Worm (Caenorhabditis elegans) whole organism, L4 larva: ENCODE results near the gene gbb-2.
A peak's percentile ranks its signal among the peaks of the same experiment; 100 is the strongest.

ENCODE experiments used
- D1046.2 ChIP-seq: fragments of 200-800 bp; sonication (Bioruptor generic); IDR thresholded peaks from 2 replicates; pipeline ENCODE4 v1.3.6; 2022; ENCODE audit warnings: missing genetic modification characterization, missing compliant biosample characterization
- F10B5.3 ChIP-seq: sonication (generic microtip); optimal IDR thresholded peaks from 2 replicates; lab custom pipeline; 2016; ENCODE audit warnings: mild to moderate bottlenecking, missing genetic modification characterization, missing compliant biosample characterization
- F26F4.8 ChIP-seq: fragments of 200-800 bp; sonication (Bioruptor generic); conservative IDR thresholded peaks from 2 replicates; pipeline ENCODE4 v1.3.6; 2022; ENCODE audit warnings: missing genetic modification characterization, missing compliant biosample characterization
- T20F7.1 ChIP-seq: fragments of 200-800 bp; sonication (Bioruptor generic); optimal IDR thresholded peaks from 2 replicates; lab custom pipeline; 2018; ENCODE audit warnings: mild to moderate bottlenecking, missing genetic modification characterization, missing compliant biosample characterization
- T26A8.4 ChIP-seq: fragments of 200-800 bp; sonication (Bioruptor generic); IDR thresholded peaks from 2 replicates; pipeline ENCODE4 v1.3.6; 2022; ENCODE audit warnings: missing genetic modification characterization, missing compliant biosample characterization
- Y48G9A.11 ChIP-seq: fragments of 200-800 bp; sonication (Bioruptor generic); IDR thresholded peaks from 2 replicates; pipeline ENCODE4 v1.3.6; 2022; ENCODE audit warnings: missing genetic modification reagents, missing genetic modification characterization, missing compliant biosample characterization
- Y5F2A.4 ChIP-seq: fragments of 200-800 bp; sonication (Bioruptor generic); optimal IDR thresholded peaks from 2 replicates; lab custom pipeline; 2018; ENCODE audit warnings: mild to moderate bottlenecking, missing genetic modification characterization, missing compliant biosample characterization
- Y75B8A.6 ChIP-seq: fragments of 200-800 bp; sonication (Bioruptor generic); IDR thresholded peaks from 2 replicates; pipeline ENCODE4 v1.3.6; 2022; ENCODE audit warnings: missing genetic modification reagents, missing genetic modification characterization, missing compliant biosample characterization
- aly-2 ChIP-seq: sonication (generic microtip); optimal IDR thresholded peaks from 2 replicates; lab custom pipeline; 2018; ENCODE audit warnings: missing biosample characterization, missing genetic modification characterization
- ama-1 ChIP-seq: fragments of 150-350 bp; optimal IDR thresholded peaks from 2 replicates; lab custom pipeline; 2014; ENCODE audit warnings: inconsistent platforms, mixed read lengths
- arid-1 ChIP-seq: fragments of 200-800 bp; sonication (Bioruptor generic); conservative IDR thresholded peaks from 2 replicates; pipeline ENCODE4 v1.3.6; 2022; ENCODE audit warnings: missing genetic modification reagents, missing genetic modification characterization, missing compliant biosample characterization
- ceh-20 ChIP-seq: fragments of 200-800 bp; sonication (Bioruptor generic); IDR thresholded peaks from 2 replicates; pipeline ENCODE4 v1.3.6; 2022; ENCODE audit warnings: missing genetic modification reagents, missing genetic modification characterization, missing compliant biosample characterization
- ceh-28 ChIP-seq: fragments of 150-350 bp; optimal IDR thresholded peaks from 2 replicates; lab custom pipeline; 2014; ENCODE audit warnings: missing biosample characterization, missing genetic modification reagents, missing genetic modification characterization
- ceh-32 ChIP-seq: sonication (generic microtip); optimal IDR thresholded peaks from 2 replicates; lab custom pipeline; 2016; ENCODE audit warnings: mild to moderate bottlenecking, missing genetic modification characterization, missing compliant biosample characterization; ENCODE audit not compliant: poor library complexity
- ceh-62 ChIP-seq: sonication (generic microtip); optimal IDR thresholded peaks from 2 replicates; lab custom pipeline; 2017; ENCODE audit warnings: missing biosample characterization, missing genetic modification characterization
- daf-12 ChIP-seq: fragments of 150-350 bp; optimal IDR thresholded peaks from 2 replicates; lab custom pipeline; 2014; ENCODE audit warnings: missing biosample characterization, missing genetic modification reagents, missing genetic modification characterization
- daf-16 ChIP-seq, 3 experiments: sonication (generic microtip); optimal IDR thresholded peaks; 2 replicates each; lab custom pipeline; 2016 to 2017; ENCODE audit warnings: missing genetic modification characterization in 3 of 3, missing genetic modification reagents in 3 of 3, mild to moderate bottlenecking in 2 of 3, missing compliant biosample characterization in 2 of 3, missing biosample characterization in 1 of 3, moderate library complexity in 1 of 3
- daf-19 ChIP-seq: fragments of 200-800 bp; sonication (Bioruptor generic); conservative IDR thresholded peaks from 2 replicates; pipeline ENCODE4 v1.3.6; 2022; ENCODE audit warnings: missing genetic modification characterization, missing compliant biosample characterization
- dmd-6 ChIP-seq: fragments of 200-800 bp; sonication (Bioruptor generic); IDR thresholded peaks from 2 replicates; pipeline ENCODE4 v1.3.6; 2022; ENCODE audit warnings: missing genetic modification reagents, missing genetic modification characterization, missing compliant biosample characterization
- dmd-8 ChIP-seq: fragments of 200-800 bp; sonication (Bioruptor generic); IDR thresholded peaks from 2 replicates; pipeline ENCODE4 v1.3.6; 2022; ENCODE audit warnings: missing genetic modification characterization, missing compliant biosample characterization
- dmd-9 ChIP-seq: fragments of 200-800 bp; sonication (Bioruptor generic); IDR thresholded peaks from 2 replicates; pipeline ENCODE4 v1.3.6; 2022; ENCODE audit warnings: missing genetic modification reagents, missing genetic modification characterization, missing compliant biosample characterization
- dve-1 ChIP-seq: sonication (generic microtip); optimal IDR thresholded peaks from 2 replicates; lab custom pipeline; 2017; ENCODE audit warnings: antibody characterized with exemption, mild to moderate bottlenecking, missing genetic modification characterization, missing compliant biosample characterization; ENCODE audit not compliant: insufficient read depth
- egl-27 ChIP-seq: sonication (generic microtip); optimal IDR thresholded peaks from 3 replicates; lab custom pipeline; 2017; ENCODE audit warnings: missing biosample characterization, missing genetic modification reagents, missing genetic modification characterization
- fos-1 ChIP-seq: fragments of 150-350 bp; optimal IDR thresholded peaks from 2 replicates; lab custom pipeline; 2014; ENCODE audit warnings: missing biosample characterization, missing genetic modification characterization
- hif-1 ChIP-seq, 2 experiments: sonication (generic microtip); optimal IDR thresholded peaks; 2 replicates each; lab custom pipeline; 2016 to 2017; ENCODE audit warnings: missing compliant biosample characterization in 2 of 2, missing genetic modification characterization in 2 of 2, missing genetic modification reagents in 2 of 2, missing genotype in 2 of 2, mild to moderate bottlenecking in 1 of 2
- hlh-11 ChIP-seq: fragments of 200-800 bp; sonication (Bioruptor generic); optimal IDR thresholded peaks from 2 replicates; lab custom pipeline; 2018; ENCODE audit warnings: mild to moderate bottlenecking, missing genetic modification characterization, missing compliant biosample characterization
- hlh-30 ChIP-seq: sonication (generic microtip); optimal IDR thresholded peaks from 2 replicates; lab custom pipeline; 2017; ENCODE audit warnings: antibody characterized with exemption, mild to moderate bottlenecking, missing genetic modification characterization, missing compliant biosample characterization; ENCODE audit not compliant: insufficient read depth
- hmg-1.1 ChIP-seq: fragments of 200-800 bp; sonication (Bioruptor generic); IDR thresholded peaks from 2 replicates; pipeline ENCODE4 v1.3.6; 2022; ENCODE audit warnings: missing genetic modification reagents, missing genetic modification characterization, missing compliant biosample characterization
- lim-7 ChIP-seq: fragments of 200-800 bp; sonication (Bioruptor generic); IDR thresholded peaks from 2 replicates; pipeline ENCODE4 v1.3.6; 2022; ENCODE audit warnings: missing genetic modification characterization, missing compliant biosample characterization
- lin-1 ChIP-seq: fragments of 200-800 bp; sonication (Bioruptor generic); IDR thresholded peaks from 2 replicates; pipeline ENCODE4 v1.3.6; 2022; ENCODE audit warnings: missing genetic modification reagents, missing genetic modification characterization, missing compliant biosample characterization
- lin-15B ChIP-seq: fragments of 150-350 bp; sonication (generic microtip); optimal IDR thresholded peaks from 3 replicates; lab custom pipeline; 2014; ENCODE audit warnings: missing biosample characterization, missing genetic modification characterization
- lin-38 ChIP-seq: fragments of 200-800 bp; sonication (Bioruptor generic); IDR thresholded peaks from 2 replicates; pipeline ENCODE4 v1.3.6; 2022; ENCODE audit warnings: missing genetic modification reagents, missing genetic modification characterization, missing compliant biosample characterization
- madf-5 ChIP-seq, 2 experiments: fragments of 200-800 bp; sonication (Bioruptor generic); IDR thresholded peaks; 2 replicates each; pipeline ENCODE4 v1.3.6; 2022; ENCODE audit warnings: missing compliant biosample characterization in 2 of 2, missing genetic modification characterization in 2 of 2
- mdt-29 ChIP-seq: fragments of 200-800 bp; sonication (Bioruptor generic); IDR thresholded peaks from 2 replicates; pipeline ENCODE4 v1.3.6; 2022; ENCODE audit warnings: missing genetic modification reagents, missing genetic modification characterization, missing compliant biosample characterization
- mxl-2 ChIP-seq: fragments of 200-800 bp; sonication (Bioruptor generic); conservative IDR thresholded peaks from 2 replicates; pipeline ENCODE4 v1.3.6; 2022; ENCODE audit warnings: missing genetic modification reagents, missing genetic modification characterization, missing compliant biosample characterization
- mxl-3 ChIP-seq: fragments of 200-800 bp; sonication (Bioruptor generic); optimal IDR thresholded peaks from 2 replicates; lab custom pipeline; 2018; ENCODE audit warnings: mild to moderate bottlenecking, missing genetic modification characterization, missing compliant biosample characterization
- nhr-102 ChIP-seq: sonication (generic microtip); optimal IDR thresholded peaks from 2 replicates; lab custom pipeline; 2016; ENCODE audit warnings: mild to moderate bottlenecking, missing genetic modification characterization, moderate library complexity, missing compliant biosample characterization
- nhr-25 ChIP-seq: sonication (generic microtip); optimal IDR thresholded peaks from 2 replicates; lab custom pipeline; 2017; ENCODE audit warnings: missing genetic modification characterization, mild to moderate bottlenecking, missing compliant biosample characterization, antibody characterized with exemption, moderate library complexity, borderline replicate concordance; ENCODE audit not compliant: insufficient read depth
- nhr-48 ChIP-seq: sonication (generic microtip); optimal IDR thresholded peaks from 2 replicates; lab custom pipeline; 2016; ENCODE audit warnings: mild to moderate bottlenecking, missing genetic modification characterization, missing compliant biosample characterization
- rbr-2 ChIP-seq: sonication (generic microtip); optimal IDR thresholded peaks from 2 replicates; lab custom pipeline; 2016; ENCODE audit warnings: missing genotype, missing genetic modification characterization, missing compliant biosample characterization
- sdz-12 ChIP-seq: fragments of 200-800 bp; sonication (Bioruptor generic); optimal IDR thresholded peaks from 2 replicates; lab custom pipeline; 2018; ENCODE audit warnings: mild to moderate bottlenecking, missing genetic modification characterization, missing compliant biosample characterization
- tag-97 ChIP-seq: fragments of 200-800 bp; sonication (Bioruptor generic); IDR thresholded peaks from 2 replicates; pipeline ENCODE4 v1.3.6; 2022; ENCODE audit warnings: missing genetic modification characterization, missing compliant biosample characterization
- unc-130 ChIP-seq: sonication (generic microtip); optimal IDR thresholded peaks from 2 replicates; lab custom pipeline; 2016; ENCODE audit warnings: missing genetic modification reagents, missing genetic modification characterization, missing compliant biosample characterization
- unc-39 ChIP-seq: sonication (generic microtip); optimal IDR thresholded peaks from 2 replicates; lab custom pipeline; 2017; ENCODE audit warnings: missing biosample characterization, missing genetic modification characterization
- zfp-2 ChIP-seq: sonication (generic microtip); optimal IDR thresholded peaks from 2 replicates; lab custom pipeline; 2016; ENCODE audit warnings: mild to moderate bottlenecking, missing genetic modification characterization, missing compliant biosample characterization
- zfp-3 ChIP-seq: fragments of 200-800 bp; sonication (Bioruptor generic); conservative IDR thresholded peaks from 2 replicates; pipeline ENCODE4 v1.3.6; 2022; ENCODE audit warnings: missing genetic modification reagents, missing genetic modification characterization, missing compliant biosample characterization

Gene gbb-2

DNA sequence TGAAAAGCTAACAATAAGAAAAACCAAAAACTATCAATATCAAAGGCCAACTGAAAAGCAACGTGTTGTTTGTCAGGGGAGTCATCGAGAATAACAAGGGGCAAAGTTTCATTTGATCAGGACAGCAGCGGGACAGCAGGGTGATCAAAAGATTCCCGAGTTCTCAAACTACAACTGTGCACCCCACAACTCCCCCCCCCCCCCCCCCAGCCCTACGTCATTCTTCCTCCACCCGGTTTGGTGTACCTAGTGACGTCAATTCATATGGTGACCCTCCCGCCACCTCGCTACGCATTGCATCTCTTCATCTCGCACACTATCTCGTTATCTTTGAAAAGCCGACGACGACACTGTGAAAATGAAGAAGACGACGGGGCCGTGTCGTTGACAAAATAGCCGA is 32.8 kb downstream of the gbb-2 start (continued):
- TF ChIP-seq Y48G9A.11 (0 out of 2 replicates have a peak, but pooled peaks have one; percentile 5), mxl-2 (GFP tag; lab: Robert Waterston, UW) (no peak), Y5F2A.4 (GFP tag; lab: Kevin White, UChicago) (no peak), hmg-1.1 (GFP tag; lab: Robert Waterston, UW) (0 out of 2 replicates have a peak, but pooled peaks have one; percentile 13), D1046.2 (GFP tag; lab: Robert Waterston, UW) (no peak), dmd-9 (GFP tag; lab: Robert Waterston, UW) (no peak), nhr-25 (tag; lab: Kevin White, UChicago) (no peak), lin-1 (GFP tag; lab: Robert Waterston, UW) (no peak), dve-1 (tag; lab: Kevin White, UChicago) (no peak), ama-1 (lab: Kevin White, UChicago) (no peak), daf-16 (GFP tag; optimal IDR thresholded peaks at IDR 0.05; lab: Kevin White, UChicago) (no peak), daf-16 (tag; optimal IDR thresholded peaks at IDR 0.05; lab: Kevin White, UChicago) (no peak), lin-15B (no peak), unc-39 (tag; lab: Kevin White, UChicago) (no peak), hlh-30 (tag; lab: Kevin White, UChicago) (no peak), hif-1 (tag; optimal IDR thresholded peaks at IDR 0.05; lab: Kevin White, UChicago) (peak in 1 of 2 experiments; percentile 16), zfp-3 (GFP tag; lab: Robert Waterston, UW) (no peak)

ce11 chrIV:4472418-4473173 is 34.0 kb downstream of the gbb-2 start:
- TF ChIP-seq lin-38 (no peak), ama-1 (lab: Kevin White, UChicago) (peak; percentile 70), dmd-8 (GFP tag; lab: Robert Waterston, UW) (no peak), nhr-48 (tag; lab: Kevin White, UChicago) (peak; percentile 65), fos-1 (tag; lab: Kevin White, UChicago) (no peak), arid-1 (GFP tag; lab: Robert Waterston, UW) (no peak), mxl-3 (GFP tag; lab: Kevin White, UChicago) (peak; percentile 83), hlh-11 (peak; percentile 62), dve-1 (tag; lab: Kevin White, UChicago) (peak; percentile 36), T20F7.1 (GFP tag; lab: Kevin White, UChicago) (no peak), F26F4.8 (GFP tag; lab: Robert Waterston, UW) (no peak), T26A8.4 (GFP tag; lab: Robert Waterston, UW) (peak; percentile 10; the same call in 1 of the 2 replicates), egl-27 (tag; lab: Kevin White, UChicago) (no peak), F10B5.3 (tag; lab: Kevin White, UChicago) (no peak), ceh-62 (tag; lab: Kevin White, UChicago) (no peak), Y75B8A.6 (GFP tag; lab: Robert Waterston, UW) (peak; percentile 34; the same call in 1 of the 2 replicates), ceh-20 (no peak), daf-19 (no peak), mdt-29 (GFP tag; lab: Robert Waterston, UW) (peak; percentile 12; the same call in 1 of the 2 replicates), nhr-102 (tag; lab: Kevin White, UChicago) (no peak), dmd-6 (GFP tag; lab: Robert Waterston, UW) (peak; percentile 38), zfp-2 (tag; lab: Kevin White, UChicago) (no peak), ceh-32 (no peak), hlh-30 (tag; lab: Kevin White, UChicago) (peak; percentile 84), zfp-3 (GFP tag; lab: Robert Waterston, UW) (no peak), ceh-28 (tag; lab: Kevin White, UChicago) (no peak), madf-5 (GFP tag; IDR thresholded peaks at IDR 0.05; lab: Robert Waterston, UW) (no peak), sdz-12 (GFP tag; lab: Kevin White, UChicago) (no peak), lim-7 (GFP tag; lab: Robert Waterston, UW) (no peak), unc-130 (GFP tag; lab: Kevin White, UChicago) (no peak), rbr-2 (tag; lab: Kevin White, UChicago) (no peak), lin-15B (no peak), aly-2 (tag; lab: Kevin White, UChicago) (no peak), tag-97 (GFP tag; lab: Robert Waterston, UW) (no peak), hif-1 (tag; optimal IDR thresholded peaks at IDR 0.05; lab: Kevin White, UChicago) (no peak), daf-12 (no peak)
